Worm (Caenorhabditis elegans) whole organism, late embryonic: ENCODE measurements around the gene hsp-4.

ENCODE experiments used
- C08G9.2 ChIP-seq: sonication (generic microtip); optimal IDR thresholded peaks from 2 replicates; lab custom pipeline; 2016; ENCODE audit warnings: mild to moderate bottlenecking, missing genetic modification characterization, moderate library complexity, missing compliant biosample characterization
- K02D7.2 ChIP-seq: sonication (generic microtip); optimal IDR thresholded peaks from 2 replicates; lab custom pipeline; 2017; ENCODE audit warnings: mild to moderate bottlenecking, missing genetic modification characterization, missing compliant biosample characterization
- T23F11.4 ChIP-seq: fragments of 200-800 bp; sonication (Bioruptor generic); optimal IDR thresholded peaks from 2 replicates; lab custom pipeline; 2018; ENCODE audit warnings: mild to moderate bottlenecking, missing genetic modification characterization, missing compliant biosample characterization
- Y22D7AL.16 ChIP-seq: sonication (generic microtip); optimal IDR thresholded peaks from 2 replicates; lab custom pipeline; 2016; ENCODE audit warnings: missing genetic modification characterization, missing compliant biosample characterization
- ahr-1 ChIP-seq: sonication (generic microtip); optimal IDR thresholded peaks from 2 replicates; lab custom pipeline; 2016; ENCODE audit warnings: missing genetic modification characterization, missing compliant biosample characterization
- ceh-14 ChIP-seq: sonication (generic microtip); optimal IDR thresholded peaks from 2 replicates; lab custom pipeline; 2016; ENCODE audit warnings: missing genotype, missing genetic modification characterization, missing compliant biosample characterization
- ceh-18 ChIP-seq: sonication (generic microtip); optimal IDR thresholded peaks from 2 replicates; lab custom pipeline; 2016; ENCODE audit warnings: missing genetic modification characterization, missing compliant biosample characterization
- ceh-2 ChIP-seq: sonication (generic microtip); optimal IDR thresholded peaks from 2 replicates; lab custom pipeline; 2016; ENCODE audit warnings: missing genotype, missing genetic modification characterization, missing compliant biosample characterization
- ceh-24 ChIP-seq: sonication (generic microtip); optimal IDR thresholded peaks from 2 replicates; lab custom pipeline; 2016; ENCODE audit warnings: mild to moderate bottlenecking, missing genetic modification characterization, missing compliant biosample characterization
- ceh-30 ChIP-seq: fragments of 150-350 bp; optimal IDR thresholded peaks from 2 replicates; lab custom pipeline; 2014; ENCODE audit warnings: missing biosample characterization, missing genetic modification characterization
- ceh-31 ChIP-seq: sonication (generic microtip); optimal IDR thresholded peaks from 2 replicates; lab custom pipeline; 2016; ENCODE audit warnings: missing genetic modification characterization, missing compliant biosample characterization
- ceh-34 ChIP-seq: sonication (generic microtip); optimal IDR thresholded peaks from 2 replicates; lab custom pipeline; 2016; ENCODE audit warnings: mild to moderate bottlenecking, missing genetic modification characterization, missing compliant biosample characterization
- ceh-9 ChIP-seq: sonication (generic microtip); optimal IDR thresholded peaks from 2 replicates; lab custom pipeline; 2016; ENCODE audit warnings: mild to moderate bottlenecking, missing genetic modification characterization, inconsistent platforms, missing compliant biosample characterization
- che-1 ChIP-seq: sonication (generic microtip); optimal IDR thresholded peaks from 2 replicates; lab custom pipeline; 2016; ENCODE audit warnings: mild to moderate bottlenecking, missing genetic modification characterization, missing compliant biosample characterization
- dmd-4 ChIP-seq: sonication (generic microtip); optimal IDR thresholded peaks from 2 replicates; lab custom pipeline; 2016; ENCODE audit warnings: borderline replicate concordance, missing genetic modification characterization, missing compliant biosample characterization
- dve-1 ChIP-seq: sonication (generic microtip); optimal IDR thresholded peaks from 2 replicates; lab custom pipeline; 2017; ENCODE audit warnings: antibody characterized with exemption, mild to moderate bottlenecking, missing genetic modification characterization, missing compliant biosample characterization
- elt-4 ChIP-seq: sonication (generic microtip); optimal IDR thresholded peaks from 2 replicates; lab custom pipeline; 2016; ENCODE audit warnings: missing genetic modification characterization, missing compliant biosample characterization
- ets-4 ChIP-seq: sonication (generic microtip); optimal IDR thresholded peaks from 2 replicates; lab custom pipeline; 2016; ENCODE audit warnings: missing genetic modification characterization, missing compliant biosample characterization
- fax-1 ChIP-seq: sonication (generic microtip); optimal IDR thresholded peaks from 2 replicates; lab custom pipeline; 2016; ENCODE audit warnings: missing genotype, missing genetic modification characterization, missing compliant biosample characterization
- fkh-10 ChIP-seq: fragments of 150-350 bp; optimal IDR thresholded peaks from 2 replicates; lab custom pipeline; 2014; ENCODE audit warnings: missing biosample characterization, missing genetic modification reagents, missing genetic modification characterization
- fkh-6 ChIP-seq: sonication (generic microtip); optimal IDR thresholded peaks from 2 replicates; lab custom pipeline; 2016; ENCODE audit warnings: missing genetic modification characterization, missing compliant biosample characterization
- hlh-13 ChIP-seq: fragments of 200-800 bp; sonication (Bioruptor generic); optimal IDR thresholded peaks from 2 replicates; lab custom pipeline; 2018; ENCODE audit warnings: mild to moderate bottlenecking, missing genetic modification characterization, missing compliant biosample characterization
- hlh-30 ChIP-seq: sonication (generic microtip); optimal IDR thresholded peaks from 2 replicates; lab custom pipeline; 2017; ENCODE audit warnings: antibody characterized with exemption, missing genetic modification characterization, missing compliant biosample characterization; ENCODE audit not compliant: insufficient read depth
- hlh-6 ChIP-seq: sonication (generic microtip); optimal IDR thresholded peaks from 2 replicates; lab custom pipeline; 2016; ENCODE audit warnings: missing genotype, missing genetic modification characterization, missing compliant biosample characterization
- hlh-8 ChIP-seq: sonication (generic microtip); optimal IDR thresholded peaks from 2 replicates; lab custom pipeline; 2016; ENCODE audit warnings: missing genotype, missing genetic modification characterization, missing compliant biosample characterization
- lim-6 ChIP-seq: sonication (generic microtip); optimal IDR thresholded peaks from 2 replicates; lab custom pipeline; 2016; ENCODE audit warnings: missing genetic modification characterization, missing compliant biosample characterization
- lin-11 ChIP-seq: fragments of 200-800 bp; sonication (Bioruptor generic); optimal IDR thresholded peaks from 2 replicates; lab custom pipeline; 2018; ENCODE audit warnings: mild to moderate bottlenecking, missing genetic modification characterization, missing compliant biosample characterization
- madf-2 ChIP-seq: sonication (generic microtip); optimal IDR thresholded peaks from 2 replicates; lab custom pipeline; 2017; ENCODE audit warnings: missing genetic modification characterization, missing compliant biosample characterization
- nfya-1 ChIP-seq: sonication (generic microtip); optimal IDR thresholded peaks from 2 replicates; lab custom pipeline; 2017; ENCODE audit warnings: missing genetic modification characterization, mild to moderate bottlenecking, missing compliant biosample characterization, antibody characterized with exemption, moderate library complexity
- nhr-11 ChIP-seq: fragments of 150-350 bp; optimal IDR thresholded peaks from 2 replicates; lab custom pipeline; 2014; ENCODE audit warnings: missing biosample characterization, missing genetic modification characterization
- nhr-232 ChIP-seq: sonication (generic microtip); optimal IDR thresholded peaks from 2 replicates; lab custom pipeline; 2016; ENCODE audit warnings: missing genetic modification characterization, missing compliant biosample characterization
- pag-3 ChIP-seq: sonication (generic microtip); optimal IDR thresholded peaks from 2 replicates; lab custom pipeline; 2016; ENCODE audit warnings: missing compliant biosample characterization, missing genetic modification characterization, borderline replicate concordance
- pat-9 ChIP-seq: fragments of 200-800 bp; sonication (Bioruptor generic); optimal IDR thresholded peaks from 2 replicates; lab custom pipeline; 2018; ENCODE audit warnings: mild to moderate bottlenecking, missing genetic modification characterization, moderate library complexity, missing compliant biosample characterization
- pha-2 ChIP-seq: sonication (generic microtip); optimal IDR thresholded peaks from 2 replicates; lab custom pipeline; 2017; ENCODE audit warnings: mild to moderate bottlenecking, missing genetic modification characterization, missing compliant biosample characterization
- pha-4 ChIP-seq: fragments of 150-350 bp; optimal IDR thresholded peaks from 2 replicates; lab custom pipeline; 2018; ENCODE audit warnings: missing biosample characterization, missing genetic modification reagents, missing genetic modification characterization
- pqm-1 ChIP-seq: sonication (generic microtip); optimal IDR thresholded peaks from 2 replicates; lab custom pipeline; 2016; ENCODE audit warnings: missing genetic modification characterization, missing compliant biosample characterization
- pros-1 ChIP-seq: fragments of 150-350 bp; optimal IDR thresholded peaks from 2 replicates; lab custom pipeline; 2014; ENCODE audit warnings: missing biosample characterization, missing genetic modification reagents, missing genetic modification characterization
- rnt-1 ChIP-seq: sonication (generic microtip); optimal IDR thresholded peaks from 2 replicates; lab custom pipeline; 2016; ENCODE audit warnings: missing genetic modification characterization, missing compliant biosample characterization
- sox-2 ChIP-seq: fragments of 200-800 bp; sonication (Bioruptor generic); IDR thresholded peaks from 2 replicates; pipeline ENCODE4 v1.3.6; 2022; ENCODE audit warnings: missing genetic modification reagents, missing genetic modification characterization, missing compliant biosample characterization
- sox-4 ChIP-seq: sonication (generic microtip); optimal IDR thresholded peaks from 2 replicates; lab custom pipeline; 2017; ENCODE audit warnings: mild to moderate bottlenecking, missing genetic modification characterization, inconsistent platforms, missing compliant biosample characterization
- syd-9 ChIP-seq: sonication (generic microtip); optimal IDR thresholded peaks from 2 replicates; lab custom pipeline; 2016; ENCODE audit warnings: mild to moderate bottlenecking, missing genetic modification characterization, moderate library complexity, missing compliant biosample characterization
- tbx-2 ChIP-seq: sonication (generic microtip); optimal IDR thresholded peaks from 2 replicates; lab custom pipeline; 2016; ENCODE audit warnings: missing genetic modification characterization, missing compliant biosample characterization
- tbx-7 ChIP-seq: sonication (generic microtip); optimal IDR thresholded peaks from 2 replicates; lab custom pipeline; 2016; ENCODE audit warnings: missing genotype, missing genetic modification characterization, missing compliant biosample characterization
- ttx-3 ChIP-seq: sonication (generic microtip); optimal IDR thresholded peaks from 2 replicates; lab custom pipeline; 2016; ENCODE audit warnings: missing genetic modification reagents, missing genetic modification characterization, missing compliant biosample characterization
- unc-3 ChIP-seq, 2 experiments: fragments of 200-800 bp in 1 of 2; sonication (Bioruptor generic) in 1 of 2; sonication (generic microtip) in 1 of 2; conservative IDR thresholded peaks in 1 of 2; optimal IDR thresholded peaks in 1 of 2; 2 replicates each; pipeline versions ENCODE4 v1.3.6 to Lab custom; 2016 to 2022; ENCODE audit warnings: missing compliant biosample characterization in 2 of 2, missing genetic modification characterization in 2 of 2, missing genetic modification reagents in 1 of 2
- unc-42 ChIP-seq: sonication (generic microtip); optimal IDR thresholded peaks from 2 replicates; lab custom pipeline; 2016; ENCODE audit warnings: missing genotype, missing genetic modification characterization, missing compliant biosample characterization
- unc-55 ChIP-seq: sonication (generic microtip); optimal IDR thresholded peaks from 2 replicates; lab custom pipeline; 2017; ENCODE audit warnings: missing biosample characterization, missing genetic modification reagents, missing genetic modification characterization
- unc-86 ChIP-seq: sonication (generic microtip); optimal IDR thresholded peaks from 2 replicates; lab custom pipeline; 2016; ENCODE audit warnings: missing genetic modification characterization, missing compliant biosample characterization
- zip-5 ChIP-seq: sonication (generic microtip); optimal IDR thresholded peaks from 2 replicates; lab custom pipeline; 2016; ENCODE audit warnings: missing genetic modification characterization, missing compliant biosample characterization
- ztf-16 ChIP-seq: sonication (generic microtip); optimal IDR thresholded peaks from 2 replicates; lab custom pipeline; 2017; ENCODE audit warnings: missing genetic modification characterization, missing compliant biosample characterization

The hsp-4 gene

DNA sequence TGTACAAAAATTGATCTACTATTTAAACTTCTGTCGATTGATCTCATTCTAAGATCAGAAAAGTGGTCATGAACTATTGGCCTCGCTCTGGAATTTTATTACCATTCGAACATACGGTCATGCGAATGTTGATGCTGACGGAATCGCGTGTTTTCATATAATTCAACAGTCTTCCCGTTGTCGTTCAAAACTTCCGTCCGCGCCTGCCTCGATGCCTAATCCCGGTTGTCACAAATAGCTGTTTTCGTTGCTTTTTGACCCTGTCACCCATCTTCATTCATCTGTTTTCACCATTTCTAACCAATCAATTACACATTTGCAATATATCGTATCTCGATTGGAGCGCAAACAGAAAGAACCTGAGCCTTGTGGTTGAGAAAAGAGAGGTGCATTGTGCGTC is 40.9 kb upstream of the hsp-4 start:
- TF ChIP-seq fkh-10 (GFP tag; lab: Kevin White, UChicago): no peak
- TF ChIP-seq nhr-11 (tag; lab: Kevin White, UChicago): no peak
- TF ChIP-seq pag-3: no peak
- no peak for TF ChIP-seq unc-86 (tag; lab: Kevin White, UChicago)
- TF ChIP-seq hlh-6 (tag; lab: Kevin White, UChicago): no peak
- no peak for TF ChIP-seq C08G9.2 (tag; lab: Kevin White, UChicago)

DNA sequence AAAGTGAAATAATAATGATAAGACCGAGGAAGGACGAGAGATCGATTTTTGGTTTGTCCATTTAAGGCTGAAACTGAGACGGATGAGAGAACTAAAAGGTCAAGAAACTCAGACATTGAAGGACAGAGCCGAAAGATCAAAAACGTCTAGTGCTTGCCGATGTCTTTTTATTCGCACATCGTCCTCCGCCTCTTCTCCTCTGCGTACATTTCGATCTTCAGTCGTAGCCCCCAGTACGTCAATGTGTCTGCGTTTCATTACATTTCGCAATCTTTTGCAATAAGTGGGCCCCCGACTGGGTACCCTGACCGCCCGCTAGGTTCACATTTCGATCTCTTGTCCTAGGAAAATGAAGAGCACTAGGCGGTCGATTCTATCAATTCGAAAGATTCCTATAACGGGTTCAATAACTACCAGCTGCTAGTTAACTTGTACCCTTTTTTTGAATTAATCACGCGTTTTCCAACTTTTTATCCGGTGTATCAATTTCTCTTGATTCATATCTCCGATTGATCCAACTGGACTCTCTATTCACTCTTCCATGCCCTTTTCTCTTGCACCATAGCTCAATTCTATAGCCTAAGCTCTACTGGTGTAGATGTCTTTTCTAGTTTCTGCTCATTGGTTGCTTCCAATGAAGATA is 39.7 kb upstream of the hsp-4 start:
- TF ChIP-seq sox-2 (GFP tag; lab: Robert Waterston, UW) (no peak), dve-1 (tag; lab: Kevin White, UChicago) (peak; percentile 31), madf-2 (tag; lab: Kevin White, UChicago) (no peak), hlh-13 (GFP tag; lab: Kevin White, UChicago) (no peak), T23F11.4 (GFP tag; lab: Kevin White, UChicago) (no peak), ceh-24 (tag; lab: Kevin White, UChicago) (no peak), ztf-16 (no peak), ceh-2 (tag; lab: Kevin White, UChicago) (no peak), ceh-9 (tag; lab: Kevin White, UChicago) (no peak), zip-5 (tag; lab: Kevin White, UChicago) (no peak), fkh-6 (tag; lab: Kevin White, UChicago) (no peak), fax-1 (no peak), ceh-31 (tag; lab: Kevin White, UChicago) (peak; percentile 31), dmd-4 (no peak), nhr-232 (no peak), sox-4 (tag; lab: Kevin White, UChicago) (no peak), syd-9 (tag; lab: Kevin White, UChicago) (no peak), nfya-1 (tag; lab: Kevin White, UChicago) (peak; percentile 4), pat-9 (tag; lab: Kevin White, UChicago) (no peak), hlh-6 (tag; lab: Kevin White, UChicago) (no peak), ahr-1 (tag; lab: Kevin White, UChicago) (no peak), unc-3 (GFP tag; conservative IDR thresholded peaks at IDR 0.05; lab: Robert Waterston, UW) (no peak), unc-3 (tag; optimal IDR thresholded peaks at IDR 0.05; lab: Kevin White, UChicago) (no peak), nhr-11 (tag; lab: Kevin White, UChicago) (no peak), ceh-14 (tag; lab: Kevin White, UChicago) (no peak), ceh-30 (no peak), pha-2 (tag; lab: Kevin White, UChicago) (no peak), unc-55 (GFP tag; lab: Kevin White, UChicago) (peak; percentile 32), tbx-7 (tag; lab: Kevin White, UChicago) (no peak), pqm-1 (tag; lab: Kevin White, UChicago) (no peak), rnt-1 (tag; lab: Kevin White, UChicago) (no peak), ets-4 (no peak), pha-4 (no peak), elt-4 (no peak), unc-42 (tag; lab: Kevin White, UChicago) (no peak), tbx-2 (tag; lab: Kevin White, UChicago) (peak; percentile 18), ceh-18 (tag; lab: Kevin White, UChicago) (peak; percentile 3), Y22D7AL.16 (tag; lab: Kevin White, UChicago) (no peak), hlh-30 (no peak), lim-6 (tag; lab: Kevin White, UChicago) (no peak), hlh-8 (tag; lab: Kevin White, UChicago) (no peak), unc-86 (tag; lab: Kevin White, UChicago) (no peak), ceh-34 (peak; percentile 20), C08G9.2 (tag; lab: Kevin White, UChicago) (no peak), che-1 (no peak), ttx-3 (tag; lab: Kevin White, UChicago) (no peak), lin-11 (tag; lab: Kevin White, UChicago) (no peak), K02D7.2 (tag; lab: Kevin White, UChicago) (no peak), pros-1 (tag; lab: Kevin White, UChicago) (no peak)
